Worm (Caenorhabditis elegans): ENCODE results near the gene idhb-1.

DNA sequence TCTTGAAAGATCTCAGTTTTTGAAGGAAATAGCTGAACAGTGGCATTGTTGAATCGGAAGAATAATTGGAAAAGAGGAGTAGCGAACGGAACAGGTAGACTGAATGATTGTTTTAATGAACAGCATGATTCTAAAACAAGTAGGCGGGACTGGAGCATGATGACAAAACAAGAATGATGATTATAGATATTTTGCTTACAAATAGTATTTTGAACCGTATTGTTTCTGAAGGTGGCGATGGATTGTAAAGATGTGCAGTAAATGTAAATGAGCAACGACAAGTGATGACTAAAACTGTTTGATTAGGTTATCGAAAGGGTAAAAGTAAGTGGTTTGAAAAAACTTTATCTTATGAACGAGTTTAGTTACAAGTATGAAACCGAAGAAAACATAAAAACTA lies 39.6 kb downstream of the idhb-1 start, which contains the start of gene F28H6.8:
- TF ChIP-seq pqm-1 (tag; optimal IDR thresholded peaks at IDR 0.05) (no peak), ama-1 (optimal IDR thresholded peaks at IDR 0.05) (no peak)

All from whole organism, L4 larva.